Fruit fly (Drosophila melanogaster) whole organism, embryonic: Measurements from ENCODE around the gene RtcB.

Experiments used
- CG10274 ChIP-seq: fragments of 200-800 bp; sonication (Bioruptor generic); optimal IDR thresholded peaks from 3 replicates; lab custom pipeline; 2017; ENCODE audit warnings: missing biosample characterization, mild to moderate bottlenecking, missing genetic modification characterization
- CG10462 ChIP-seq: fragments of 200-800 bp; sonication (Bioruptor generic); optimal IDR thresholded peaks from 2 replicates; lab custom pipeline; 2016; ENCODE audit warnings: missing biosample characterization, missing genetic modification characterization
- CG12769 ChIP-seq: fragments of 200-800 bp; sonication (Bioruptor generic); optimal IDR thresholded peaks from 2 replicates; lab custom pipeline; 2019; ENCODE audit warnings: missing biosample characterization, mild to moderate bottlenecking, missing genetic modification characterization, moderate library complexity
- CG13775 ChIP-seq: fragments of 200-800 bp; sonication (Bioruptor generic); optimal IDR thresholded peaks from 3 replicates; lab custom pipeline; 2017; ENCODE audit warnings: missing biosample characterization, mild to moderate bottlenecking, missing genetic modification characterization
- CG13894 ChIP-seq: fragments of 200-800 bp; sonication (Bioruptor generic); optimal IDR thresholded peaks from 3 replicates; lab custom pipeline; 2018; ENCODE audit warnings: missing biosample characterization, mild to moderate bottlenecking, missing genetic modification characterization, moderate library complexity
- CG1647 ChIP-seq: fragments of 200-800 bp; sonication (Bioruptor generic); optimal IDR thresholded peaks from 3 replicates; lab custom pipeline; 2016; ENCODE audit warnings: missing biosample characterization, missing genetic modification characterization
- CG17361 ChIP-seq: fragments of 200-800 bp; sonication (Bioruptor generic); IDR thresholded peaks from 3 replicates; pipeline ENCODE4 v1.3.6; 2022; ENCODE audit warnings: missing biosample characterization, missing genetic modification characterization
- CG2199 ChIP-seq: fragments of 200-800 bp; sonication (Bioruptor generic); IDR thresholded peaks from 3 replicates; pipeline ENCODE4 v1.3.6; 2022; ENCODE audit warnings: missing biosample characterization, missing genetic modification characterization
- CG30403 ChIP-seq: fragments of 200-800 bp; sonication (Bioruptor generic); optimal IDR thresholded peaks from 3 replicates; lab custom pipeline; 2016; ENCODE audit warnings: missing biosample characterization, missing genetic modification characterization
- CG3163 ChIP-seq: fragments of 200-800 bp; sonication (Bioruptor generic); optimal IDR thresholded peaks from 3 replicates; lab custom pipeline; 2016; ENCODE audit warnings: missing biosample characterization, missing genetic modification characterization
- CG33213 ChIP-seq: fragments of 200-800 bp; sonication (Bioruptor generic); optimal IDR thresholded peaks from 3 replicates; lab custom pipeline; 2016; ENCODE audit warnings: missing biosample characterization, missing genetic modification characterization
- CG3407 ChIP-seq: fragments of 200-800 bp; sonication (Bioruptor generic); optimal IDR thresholded peaks from 2 replicates; lab custom pipeline; 2018; ENCODE audit warnings: missing biosample characterization, mild to moderate bottlenecking, missing genetic modification characterization
- CG34376 ChIP-seq: fragments of 200-800 bp; sonication (Bioruptor generic); optimal IDR thresholded peaks from 2 replicates; lab custom pipeline; 2018; ENCODE audit warnings: missing biosample characterization, mild to moderate bottlenecking, missing genetic modification characterization
- CG3838 ChIP-seq: fragments of 200-800 bp; sonication (Bioruptor generic); optimal IDR thresholded peaks from 3 replicates; lab custom pipeline; 2016; ENCODE audit warnings: missing biosample characterization, missing genetic modification characterization
- CG43689 ChIP-seq: fragments of 200-800 bp; sonication (Bioruptor generic); IDR thresholded peaks from 2 replicates; pipeline ENCODE4 v1.3.6; 2022; ENCODE audit warnings: missing biosample characterization, missing genetic modification characterization
- CG4424 ChIP-seq: fragments of 200-800 bp; sonication (Bioruptor generic); optimal IDR thresholded peaks from 3 replicates; lab custom pipeline; 2016; ENCODE audit warnings: missing biosample characterization, missing genetic modification characterization
- CG4707 ChIP-seq: fragments of 200-800 bp; sonication (Bioruptor generic); optimal IDR thresholded peaks from 2 replicates; lab custom pipeline; 2018; ENCODE audit warnings: missing biosample characterization, mild to moderate bottlenecking, missing genetic modification characterization, moderate library complexity
- CG8765 ChIP-seq: fragments of 200-800 bp; sonication (Bioruptor generic); IDR thresholded peaks from 2 replicates; pipeline ENCODE4 v1.3.6; 2022; ENCODE audit warnings: missing biosample characterization, missing genetic modification characterization
- CG9932 ChIP-seq: fragments of 200-800 bp; sonication (Bioruptor generic); IDR thresholded peaks from 2 replicates; pipeline ENCODE4 v1.3.6; 2022; ENCODE audit warnings: missing biosample characterization, missing genetic modification characterization
- CTCF ChIP-seq: fragments of 200-800 bp; sonication (Bioruptor generic); optimal IDR thresholded peaks from 2 replicates; lab custom pipeline; 2017; ENCODE audit warnings: missing biosample characterization, mild to moderate bottlenecking, missing genetic modification characterization, moderate library complexity
- Chrac-16 ChIP-seq: fragments of 200-800 bp; sonication (Bioruptor generic); optimal IDR thresholded peaks from 3 replicates; lab custom pipeline; 2016; ENCODE audit warnings: missing biosample characterization, missing genetic modification characterization
- Ets65A ChIP-seq: fragments of 200-800 bp; sonication (Bioruptor generic); peaks from one replicate; lab custom pipeline; 2016; ENCODE audit warnings: missing biosample characterization, missing genetic modification characterization
- Fer1 ChIP-seq: fragments of 200-800 bp; sonication (Bioruptor generic); optimal IDR thresholded peaks from 2 replicates; lab custom pipeline; 2017; ENCODE audit warnings: missing biosample characterization, mild to moderate bottlenecking, missing genetic modification characterization
- HLH4C ChIP-seq: fragments of 200-800 bp; sonication (Bioruptor generic); IDR thresholded peaks from 3 replicates; pipeline ENCODE4 v1.3.6; 2022; ENCODE audit warnings: missing biosample characterization, missing genetic modification characterization; ENCODE audit not compliant: partially characterized antibody
- Med ChIP-seq: fragments of 200-800 bp; sonication (Bioruptor generic); peaks from one replicate; lab custom pipeline; 2016; ENCODE audit warnings: missing biosample characterization, missing genetic modification characterization, mild to moderate bottlenecking, inconsistent platforms, moderate library complexity
- NFAT ChIP-seq: fragments of 200-800 bp; sonication (Bioruptor generic); IDR thresholded peaks from 2 replicates; pipeline ENCODE4 v1.3.6; 2022; ENCODE audit warnings: missing biosample characterization, missing genetic modification characterization
- Pdp1 ChIP-seq, 2 experiments: fragments of 200-800 bp; sonication (Bioruptor generic); optimal IDR thresholded peaks; 3 replicates each; lab custom pipeline; 2016; ENCODE audit warnings: missing biosample characterization in 2 of 2, missing genetic modification characterization in 2 of 2, mild to moderate bottlenecking in 1 of 2, moderate library complexity in 1 of 2
- Poxn ChIP-seq: fragments of 200-800 bp; sonication (Bioruptor generic); IDR thresholded peaks from 2 replicates; pipeline ENCODE4 v1.3.6; 2022; ENCODE audit warnings: missing biosample characterization, missing genetic modification characterization
- Rfx ChIP-seq: fragments of 200-800 bp; sonication (Bioruptor generic); IDR thresholded peaks from 2 replicates; pipeline ENCODE4 v1.3.6; 2022; ENCODE audit warnings: missing biosample characterization, missing genetic modification characterization
- Sox100B ChIP-seq: fragments of 200-800 bp; sonication (Bioruptor generic); optimal IDR thresholded peaks from 3 replicates; lab custom pipeline; 2018; ENCODE audit warnings: missing biosample characterization, mild to moderate bottlenecking, missing genetic modification characterization
- Sox102F ChIP-seq: fragments of 200-800 bp; sonication (Bioruptor generic); optimal IDR thresholded peaks from 2 replicates; lab custom pipeline; 2018; ENCODE audit warnings: missing biosample characterization, mild to moderate bottlenecking, missing genetic modification characterization, moderate library complexity
- chinmo ChIP-seq: fragments of 200-800 bp; sonication (Bioruptor generic); IDR thresholded peaks from 4 replicates; pipeline ENCODE4 v1.3.6; 2022; ENCODE audit warnings: missing biosample characterization, missing genetic modification characterization; ENCODE audit not compliant: partially characterized antibody
- da ChIP-seq: fragments of 200-800 bp; sonication (Bioruptor generic); optimal IDR thresholded peaks from 2 replicates; lab custom pipeline; 2016; ENCODE audit warnings: missing biosample characterization, missing genetic modification characterization
- esg ChIP-seq: fragments of 200-800 bp; sonication (Bioruptor generic); conservative IDR thresholded peaks from 2 replicates; pipeline ENCODE4 v1.3.6; 2022; ENCODE audit warnings: missing biosample characterization, missing genetic modification characterization
- gcm ChIP-seq: fragments of 200-800 bp; sonication (Bioruptor generic); optimal IDR thresholded peaks from 2 replicates; lab custom pipeline; 2019; ENCODE audit warnings: missing biosample characterization, mild to moderate bottlenecking, missing genetic modification characterization, moderate library complexity
- gt ChIP-seq: fragments of 200-800 bp; sonication (Bioruptor generic); IDR thresholded peaks from 2 replicates; pipeline ENCODE4 v1.3.6; 2022; ENCODE audit warnings: missing biosample characterization, missing genetic modification characterization
- ken ChIP-seq: fragments of 200-800 bp; sonication (Bioruptor generic); IDR thresholded peaks from 3 replicates; pipeline ENCODE4 v1.3.6; 2022; ENCODE audit warnings: missing biosample characterization, missing genetic modification characterization
- lilli ChIP-seq: fragments of 200-800 bp; sonication (Bioruptor generic); optimal IDR thresholded peaks from 3 replicates; lab custom pipeline; 2016; ENCODE audit warnings: missing biosample characterization, missing genetic modification characterization
- lov ChIP-seq, 2 experiments: fragments of 200-800 bp in 1 of 2; fragments of >200 bp in 1 of 2; sonication (Bioruptor generic) in 1 of 2; IDR thresholded peaks in 1 of 2; optimal IDR thresholded peaks in 1 of 2; 2 replicates in 1 of 2; 3 replicates in 1 of 2; pipeline versions ENCODE4 v1.3.6 to Lab custom; 2017 to 2022; ENCODE audit warnings: missing biosample characterization in 1 of 2, missing genetic modification characterization in 1 of 2
- p53 ChIP-seq: fragments of 200-800 bp; sonication (Bioruptor generic); optimal IDR thresholded peaks from 2 replicates; lab custom pipeline; 2016; ENCODE audit warnings: missing biosample characterization, missing genetic modification characterization
- sens ChIP-seq: fragments of 200-800 bp; sonication (Bioruptor generic); peaks from one replicate; lab custom pipeline; 2016; ENCODE audit warnings: missing biosample characterization, missing genetic modification characterization
- shn ChIP-seq: fragments of 200-800 bp; sonication (Bioruptor generic); optimal IDR thresholded peaks from 3 replicates; lab custom pipeline; 2016; ENCODE audit warnings: missing biosample characterization, missing genetic modification characterization
- sob ChIP-seq: fragments of 200-800 bp; sonication (Bioruptor generic); IDR thresholded peaks from 2 replicates; pipeline ENCODE4 v1.3.6; 2022; ENCODE audit warnings: missing biosample characterization, missing genetic modification characterization
- stwl ChIP-seq: fragments of 200-800 bp; sonication (Bioruptor generic); optimal IDR thresholded peaks from 3 replicates; lab custom pipeline; 2018; ENCODE audit warnings: missing biosample characterization, mild to moderate bottlenecking, missing genetic modification characterization, moderate library complexity
- sug ChIP-seq: fragments of 200-800 bp; optimal IDR thresholded peaks from 2 replicates; lab custom pipeline; 2019; ENCODE audit warnings: missing biosample characterization, mild to moderate bottlenecking, missing genetic modification characterization, moderate library complexity
- vvl ChIP-seq: fragments of 200-800 bp; sonication (Bioruptor generic); IDR thresholded peaks from 2 replicates; pipeline ENCODE4 v1.3.6; 2022; ENCODE audit warnings: missing biosample characterization, missing genetic modification characterization

RtcB gene

dm6 chr2L:19430343-19430742, at the start of gene RtcB (continued):
- TF ChIP-seq CG4707 (GFP tag; lab: Kevin White, UChicago) (no peak), Ets65A (GFP tag; lab: Kevin White, UChicago) (peak; percentile 42), lilli (peak; percentile 17), CG3163 (GFP tag; lab: Kevin White, UChicago) (no peak), HLH4C (GFP tag; lab: Robert Waterston, UW) (peak; percentile 94), CG9932 (GFP tag; lab: Robert Waterston, UW) (peak; percentile 46; the same call in 1 of the 2 replicates), CG17361 (GFP tag; lab: Robert Waterston, UW) (peak; percentile 47; the same call in 1 of the 3 replicates)

dm6 chr2L:19382353-19382752, 48.1 kb upstream of the RtcB start:
- TF ChIP-seq NFAT (GFP tag; lab: Robert Waterston, UW) (no peak), CG2199 (GFP tag; lab: Robert Waterston, UW) (0 out of 3 replicates have a peak, but pooled peaks have one; percentile 32), stwl (tag; lab: Kevin White, UChicago) (no peak), sens (GFP tag; lab: Kevin White, UChicago) (peak; percentile 24), gt (GFP tag; lab: Robert Waterston, UW) (no peak), CG3838 (GFP tag; lab: Kevin White, UChicago) (no peak), Rfx (GFP tag; lab: Robert Waterston, UW) (peak; percentile 27; the same call in 1 of the 2 replicates), p53 (GFP tag; lab: Kevin White, UChicago) (no peak), CG1647 (GFP tag; lab: Kevin White, UChicago) (no peak), CTCF (GFP tag; lab: Kevin White, UChicago) (peak; percentile 82)
- TF ChIP-seq, all 482 proteins: peak for 4

dm6 chr2L:19386106-19386715, 44.2 kb upstream of the RtcB start, which contains the start of gene fon:
TSS of gene fon (minus strand) at chr2L:19386205.
- no peak for TF ChIP-seq shn (GFP tag; lab: Kevin White, UChicago)
- no peak for TF ChIP-seq Poxn (GFP tag; lab: Robert Waterston, UW)
- TF ChIP-seq sug (tag; lab: Kevin White, UChicago) = peak; percentile 4
- TF ChIP-seq CG34376 (GFP tag; lab: Kevin White, UChicago) = peak; percentile 76
- TF ChIP-seq Med (GFP tag; lab: Kevin White, UChicago) = peak; percentile 25
- peak in 1 of 2 experiments; percentile 57 for TF ChIP-seq Pdp1 (GFP tag; optimal IDR thresholded peaks at IDR 0.05; lab: Kevin White, UChicago)
- 0 out of 4 replicates have a peak, but pooled peaks have one; percentile 25 for TF ChIP-seq chinmo

dm6 chr2L:19388966-19389365, 41.5 kb upstream of the RtcB start:
- TF ChIP-seq CG13894 (tag; lab: Kevin White, UChicago) = peak; percentile 76
- TF ChIP-seq Fer1 (GFP tag; lab: Kevin White, UChicago) = no peak
- TF ChIP-seq sob (GFP tag; lab: Robert Waterston, UW) = no peak
- TF ChIP-seq CG10462 (GFP tag; lab: Kevin White, UChicago) = no peak
- no peak for TF ChIP-seq CG33213 (GFP tag; lab: Kevin White, UChicago)
- no peak for TF ChIP-seq ken (GFP tag; lab: Robert Waterston, UW)
- no peak for TF ChIP-seq Chrac-16
- TF ChIP-seq vvl (GFP tag; lab: Robert Waterston, UW) = peak; percentile 48; the same call in 1 of the 2 replicates
- TF ChIP-seq Rfx (GFP tag; lab: Robert Waterston, UW) = no peak
- peak; percentile 54 for TF ChIP-seq sens (GFP tag; lab: Kevin White, UChicago)
- TF ChIP-seq CG13775 (GFP tag; lab: Kevin White, UChicago) = no peak
- TF ChIP-seq Sox102F = no peak
- TF ChIP-seq CG30403 (GFP tag; lab: Kevin White, UChicago) = no peak
- TF ChIP-seq esg (GFP tag; lab: Robert Waterston, UW) = no peak
- TF ChIP-seq CG8765 (GFP tag; lab: Robert Waterston, UW) = no peak
- no peak for TF ChIP-seq CG10274 (GFP tag; lab: Kevin White, UChicago)
- TF ChIP-seq CG4424 (GFP tag; lab: Kevin White, UChicago) = no peak
- no peak for TF ChIP-seq da
- no peak for TF ChIP-seq Sox100B (GFP tag; lab: Kevin White, UChicago)
- TF ChIP-seq CG12769 (tag; lab: Kevin White, UChicago) = peak; percentile 35
- no peak for TF ChIP-seq lov (optimal IDR thresholded peaks at IDR 0.05; lab: Kevin White, UChicago)
- TF ChIP-seq lov (GFP tag; IDR thresholded peaks at IDR 0.05; lab: Robert Waterston, UW) = no peak
- TF ChIP-seq CG43689 (GFP tag; lab: Robert Waterston, UW) = no peak
- TF ChIP-seq gcm (GFP tag; lab: Kevin White, UChicago) = no peak
- TF ChIP-seq CG3407 (GFP tag; lab: Kevin White, UChicago) = no peak
